Worm (Caenorhabditis elegans) whole organism, early embryonic: ENCODE data around the gene eif-2A.

ENCODE experiments used
- B0310.2 ChIP-seq: sonication (generic microtip); optimal IDR thresholded peaks from 2 replicates; lab custom pipeline; 2016; ENCODE audit warnings: mild to moderate bottlenecking, missing genetic modification characterization, missing compliant biosample characterization
- F13C5.2 ChIP-seq: sonication (generic microtip); optimal IDR thresholded peaks from 2 replicates; lab custom pipeline; 2017; ENCODE audit warnings: mild to moderate bottlenecking, missing genetic modification characterization, inconsistent platforms, missing compliant biosample characterization
- aly-1 ChIP-seq: sonication (generic microtip); optimal IDR thresholded peaks from 2 replicates; lab custom pipeline; 2016; ENCODE audit warnings: missing genetic modification characterization, missing compliant biosample characterization
- ama-1 ChIP-seq: fragments of 150-350 bp; optimal IDR thresholded peaks from 2 replicates; lab custom pipeline; 2014
- ceh-13 ChIP-seq: fragments of 200-800 bp; sonication (Bioruptor generic); optimal IDR thresholded peaks from 2 replicates; lab custom pipeline; 2018; ENCODE audit warnings: mild to moderate bottlenecking, missing genetic modification characterization, missing compliant biosample characterization
- ceh-36 ChIP-seq: sonication (generic microtip); optimal IDR thresholded peaks from 2 replicates; lab custom pipeline; 2016; ENCODE audit warnings: missing genetic modification characterization, inconsistent platforms, missing compliant biosample characterization
- ets-7 ChIP-seq: sonication (generic microtip); optimal IDR thresholded peaks from 2 replicates; lab custom pipeline; 2016; ENCODE audit warnings: missing genotype, missing genetic modification characterization, missing compliant biosample characterization
- flt-1 ChIP-seq: fragments of 200-800 bp; sonication (Bioruptor generic); IDR thresholded peaks from 2 replicates; pipeline ENCODE4 v1.3.6; 2022; ENCODE audit warnings: missing genetic modification characterization, missing compliant biosample characterization
- hmbx-1 ChIP-seq: sonication (generic microtip); optimal IDR thresholded peaks from 2 replicates; lab custom pipeline; 2016; ENCODE audit warnings: mild to moderate bottlenecking, missing genetic modification characterization, missing compliant biosample characterization
- hmg-4 ChIP-seq: fragments of 200-800 bp; sonication (Bioruptor generic); optimal IDR thresholded peaks from 2 replicates; lab custom pipeline; 2018; ENCODE audit warnings: mild to moderate bottlenecking, missing genetic modification characterization, missing compliant biosample characterization
- hnd-1 ChIP-seq: sonication (generic microtip); optimal IDR thresholded peaks from 2 replicates; lab custom pipeline; 2016; ENCODE audit warnings: missing genetic modification characterization, missing compliant biosample characterization
- pes-1 ChIP-seq: fragments of 200-800 bp; sonication (Bioruptor generic); IDR thresholded peaks from 2 replicates; pipeline ENCODE4 v1.3.6; 2022; ENCODE audit warnings: missing genetic modification reagents, missing genetic modification characterization, missing compliant biosample characterization
- scrt-1 ChIP-seq: fragments of 200-800 bp; sonication (Bioruptor generic); IDR thresholded peaks from 2 replicates; pipeline ENCODE4 v1.3.6; 2022; ENCODE audit warnings: missing genetic modification characterization, missing compliant biosample characterization
- sea-1 ChIP-seq: fragments of 200-800 bp; sonication (Bioruptor generic); conservative IDR thresholded peaks from 2 replicates; pipeline ENCODE4 v1.3.6; 2022; ENCODE audit warnings: missing genetic modification characterization, missing compliant biosample characterization
- tbx-11 ChIP-seq: fragments of 200-800 bp; sonication (Bioruptor generic); IDR thresholded peaks from 2 replicates; pipeline ENCODE4 v1.3.6; 2022; ENCODE audit warnings: missing genetic modification characterization, missing compliant biosample characterization
- tbx-37 ChIP-seq: fragments of 200-800 bp; sonication (Bioruptor generic); conservative IDR thresholded peaks from 2 replicates; pipeline ENCODE4 v1.3.6; 2022; ENCODE audit warnings: missing genetic modification reagents, missing genetic modification characterization, missing compliant biosample characterization
- tra-4 ChIP-seq: sonication (generic microtip); optimal IDR thresholded peaks from 2 replicates; lab custom pipeline; 2017; ENCODE audit warnings: missing genetic modification characterization, missing compliant biosample characterization

Gene eif-2A

ce11 chrII:10379546-10379945, 37.1 kb upstream of the eif-2A start:
- TF ChIP-seq ceh-13 (GFP tag; lab: Kevin White, UChicago) (no peak), ama-1 (lab: Kevin White, UChicago) (no peak), tra-4 (tag; lab: Kevin White, UChicago) (no peak), flt-1 (no peak), aly-1 (tag; lab: Kevin White, UChicago) (no peak), hnd-1 (no peak), tbx-37 (GFP tag; lab: Robert Waterston, UW) (no peak)

- no peak for TF ChIP-seq aly-1 (tag; lab: Kevin White, UChicago)
- no peak for TF ChIP-seq tra-4 (tag; lab: Kevin White, UChicago)
- TF ChIP-seq F13C5.2 = peak; percentile 10
- TF ChIP-seq ceh-13 (GFP tag; lab: Kevin White, UChicago) = no peak
- TF ChIP-seq pes-1 (GFP tag; lab: Robert Waterston, UW) = no peak
- peak; percentile 39 for TF ChIP-seq hmg-4
- TF ChIP-seq B0310.2 (tag; lab: Kevin White, UChicago) = peak; percentile 7
Observed at ce11 chrII:10382247-10382646, 34.4 kb upstream of the eif-2A start.

ce11 chrII:10384680-10385383, 31.8 kb upstream of the eif-2A start, which contains the start of gene ztf-27:
ztf-27 (plus strand) TSS chrII:10385333.
- TF ChIP-seq tra-4 (tag; lab: Kevin White, UChicago) (no peak), hmg-4 (peak; percentile 33), tbx-37 (GFP tag; lab: Robert Waterston, UW) (no peak)

- TF ChIP-seq hmbx-1 (tag; lab: Kevin White, UChicago) (peak; percentile 51), ama-1 (lab: Kevin White, UChicago) (no peak), tbx-37 (GFP tag; lab: Robert Waterston, UW) (no peak), F13C5.2 (peak; percentile 91), aly-1 (tag; lab: Kevin White, UChicago) (no peak), tbx-11 (GFP tag; lab: Robert Waterston, UW) (peak; percentile 72), scrt-1 (0 out of 2 replicates have a peak, but pooled peaks have one; percentile 25), hmg-4 (peak; percentile 20), ceh-13 (GFP tag; lab: Kevin White, UChicago) (peak; percentile 47), pes-1 (GFP tag; lab: Robert Waterston, UW) (peak; percentile 76), flt-1 (peak; percentile 50; the same call in 1 of the 2 replicates), hnd-1 (peak; percentile 31), ets-7 (tag; lab: Kevin White, UChicago) (no peak), tra-4 (tag; lab: Kevin White, UChicago) (no peak), B0310.2 (tag; lab: Kevin White, UChicago) (peak; percentile 61), sea-1 (peak; percentile 74; the same call in 1 of the 2 replicates), ceh-36 (tag; lab: Kevin White, UChicago) (peak; percentile 20)
Observed at ce11 chrII:10388041-10388706, 28.4 kb upstream of the eif-2A start.

ce11 chrII:10389038-10389437, 27.6 kb upstream of the eif-2A start:
- no peak for TF ChIP-seq flt-1
- no peak for TF ChIP-seq ceh-36 (tag; lab: Kevin White, UChicago)
- TF ChIP-seq tbx-11 (GFP tag; lab: Robert Waterston, UW) = no peak
- TF ChIP-seq F13C5.2 = no peak
- TF ChIP-seq ama-1 (lab: Kevin White, UChicago) = no peak

- no peak for TF ChIP-seq aly-1 (tag; lab: Kevin White, UChicago)
- no peak for TF ChIP-seq pes-1 (GFP tag; lab: Robert Waterston, UW)
- no peak for TF ChIP-seq ceh-36 (tag; lab: Kevin White, UChicago)
- TF ChIP-seq hmbx-1 (tag; lab: Kevin White, UChicago) = no peak
- no peak for TF ChIP-seq ets-7 (tag; lab: Kevin White, UChicago)
- no peak for TF ChIP-seq tbx-11 (GFP tag; lab: Robert Waterston, UW)
- no peak for TF ChIP-seq hmg-4
- TF ChIP-seq scrt-1 = no peak
- no peak for TF ChIP-seq hnd-1
- no peak for TF ChIP-seq sea-1
- no peak for TF ChIP-seq tra-4 (tag; lab: Kevin White, UChicago)
- no peak for TF ChIP-seq ceh-13 (GFP tag; lab: Kevin White, UChicago)
- TF ChIP-seq flt-1 = no peak
- TF ChIP-seq tbx-37 (GFP tag; lab: Robert Waterston, UW) = no peak
- no peak for TF ChIP-seq B0310.2 (tag; lab: Kevin White, UChicago)
- no peak for TF ChIP-seq ama-1 (lab: Kevin White, UChicago)
- TF ChIP-seq F13C5.2 = no peak
Observed at ce11 chrII:10389776-10390175, 26.8 kb upstream of the eif-2A start.

- no peak for TF ChIP-seq pes-1 (GFP tag; lab: Robert Waterston, UW)
- no peak for TF ChIP-seq ama-1 (lab: Kevin White, UChicago)
- TF ChIP-seq tbx-11 (GFP tag; lab: Robert Waterston, UW) = no peak
- TF ChIP-seq ceh-36 (tag; lab: Kevin White, UChicago) = no peak
Observed at ce11 chrII:10390250-10390821, 26.3 kb upstream of the eif-2A start.
